Worm (Caenorhabditis elegans) whole organism, late embryonic: ENCODE data around the gene moc-6.

Source experiments
- T23F11.4 ChIP-seq: fragments of 200-800 bp; sonication (Bioruptor generic); optimal IDR thresholded peaks from 2 replicates; lab custom pipeline; 2018; ENCODE audit warnings: mild to moderate bottlenecking, missing genetic modification characterization, missing compliant biosample characterization
- ceh-14 ChIP-seq: sonication (generic microtip); optimal IDR thresholded peaks from 2 replicates; lab custom pipeline; 2016; ENCODE audit warnings: missing genotype, missing genetic modification characterization, missing compliant biosample characterization
- ceh-2 ChIP-seq: sonication (generic microtip); optimal IDR thresholded peaks from 2 replicates; lab custom pipeline; 2016; ENCODE audit warnings: missing genotype, missing genetic modification characterization, missing compliant biosample characterization
- ceh-34 ChIP-seq: sonication (generic microtip); optimal IDR thresholded peaks from 2 replicates; lab custom pipeline; 2016; ENCODE audit warnings: mild to moderate bottlenecking, missing genetic modification characterization, missing compliant biosample characterization
- elt-2 ChIP-seq: sonication (generic microtip); optimal IDR thresholded peaks from 2 replicates; lab custom pipeline; 2016; ENCODE audit warnings: missing genetic modification reagents, missing genetic modification characterization, missing compliant biosample characterization
- fkh-10 ChIP-seq: fragments of 150-350 bp; optimal IDR thresholded peaks from 2 replicates; lab custom pipeline; 2014; ENCODE audit warnings: missing biosample characterization, missing genetic modification reagents, missing genetic modification characterization
- hlh-15 ChIP-seq: sonication (generic microtip); optimal IDR thresholded peaks from 2 replicates; lab custom pipeline; 2016; ENCODE audit warnings: missing genetic modification characterization, missing compliant biosample characterization
- nfya-1 ChIP-seq: sonication (generic microtip); optimal IDR thresholded peaks from 2 replicates; lab custom pipeline; 2017; ENCODE audit warnings: missing genetic modification characterization, mild to moderate bottlenecking, missing compliant biosample characterization, antibody characterized with exemption, moderate library complexity
- odd-2 ChIP-seq: sonication (generic microtip); optimal IDR thresholded peaks from 2 replicates; lab custom pipeline; 2017; ENCODE audit warnings: antibody characterized with exemption, mild to moderate bottlenecking, missing genetic modification characterization, missing compliant biosample characterization
- pag-3 ChIP-seq: sonication (generic microtip); optimal IDR thresholded peaks from 2 replicates; lab custom pipeline; 2016; ENCODE audit warnings: missing compliant biosample characterization, missing genetic modification characterization, borderline replicate concordance
- pha-4 ChIP-seq: fragments of 150-350 bp; optimal IDR thresholded peaks from 2 replicates; lab custom pipeline; 2018; ENCODE audit warnings: missing biosample characterization, missing genetic modification reagents, missing genetic modification characterization
- pqm-1 ChIP-seq: sonication (generic microtip); optimal IDR thresholded peaks from 2 replicates; lab custom pipeline; 2016; ENCODE audit warnings: missing genetic modification characterization, missing compliant biosample characterization
- sox-4 ChIP-seq: sonication (generic microtip); optimal IDR thresholded peaks from 2 replicates; lab custom pipeline; 2017; ENCODE audit warnings: mild to moderate bottlenecking, missing genetic modification characterization, inconsistent platforms, missing compliant biosample characterization
- unc-86 ChIP-seq: sonication (generic microtip); optimal IDR thresholded peaks from 2 replicates; lab custom pipeline; 2016; ENCODE audit warnings: missing genetic modification characterization, missing compliant biosample characterization

DNA sequence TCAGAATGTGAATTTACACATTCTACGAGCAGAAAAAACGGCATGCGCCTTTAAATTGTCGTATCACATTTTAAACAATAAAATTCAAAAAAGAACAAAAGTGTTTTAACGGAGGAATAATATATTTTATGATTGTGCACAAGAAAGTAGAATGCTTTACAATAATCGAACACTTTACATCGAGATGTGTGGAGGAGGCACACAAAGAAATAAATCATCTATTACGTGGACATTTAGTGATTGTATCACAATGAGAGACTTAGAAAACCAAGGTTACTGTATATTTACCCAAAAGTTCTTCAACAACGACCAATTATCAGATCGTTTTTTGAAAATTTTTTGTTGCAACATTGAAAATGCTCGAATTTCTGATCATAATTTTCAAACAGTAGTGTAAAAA, 14.5 kb downstream of the moc-6 start:
- no peak for TF ChIP-seq elt-2 (tag; lab: Kevin White, UChicago)
- no peak for TF ChIP-seq ceh-2
- TF ChIP-seq pag-3, result no peak
- no peak for TF ChIP-seq ceh-14
- no peak for TF ChIP-seq odd-2 (tag; lab: Kevin White, UChicago)
- TF ChIP-seq ceh-34 (tag; lab: Kevin White, UChicago), result no peak
- no peak for TF ChIP-seq unc-86
- no peak for TF ChIP-seq nfya-1 (tag; lab: Kevin White, UChicago)
- no peak for TF ChIP-seq sox-4
- no peak for TF ChIP-seq pha-4 (tag; lab: Kevin White, UChicago)
- no peak for TF ChIP-seq T23F11.4 (GFP tag; lab: Kevin White, UChicago)
- TF ChIP-seq fkh-10 (GFP tag; lab: Kevin White, UChicago), result no peak
- no peak for TF ChIP-seq pqm-1 (tag; lab: Kevin White, UChicago)
- TF ChIP-seq hlh-15 (tag; lab: Kevin White, UChicago), result no peak
